Worm (Caenorhabditis elegans) whole organism, early embryonic: ENCODE data around the gene W08F4.1.

Source experiments
- B0310.2 ChIP-seq: sonication (generic microtip); optimal IDR thresholded peaks from 2 replicates; lab custom pipeline; 2016; ENCODE audit warnings: mild to moderate bottlenecking, missing genetic modification characterization, missing compliant biosample characterization
- F13C5.2 ChIP-seq: sonication (generic microtip); optimal IDR thresholded peaks from 2 replicates; lab custom pipeline; 2017; ENCODE audit warnings: mild to moderate bottlenecking, missing genetic modification characterization, inconsistent platforms, missing compliant biosample characterization
- aly-1 ChIP-seq: sonication (generic microtip); optimal IDR thresholded peaks from 2 replicates; lab custom pipeline; 2016; ENCODE audit warnings: missing genetic modification characterization, missing compliant biosample characterization
- ama-1 ChIP-seq: fragments of 150-350 bp; optimal IDR thresholded peaks from 2 replicates; lab custom pipeline; 2014
- ceh-13 ChIP-seq: fragments of 200-800 bp; sonication (Bioruptor generic); optimal IDR thresholded peaks from 2 replicates; lab custom pipeline; 2018; ENCODE audit warnings: mild to moderate bottlenecking, missing genetic modification characterization, missing compliant biosample characterization
- ceh-36 ChIP-seq: sonication (generic microtip); optimal IDR thresholded peaks from 2 replicates; lab custom pipeline; 2016; ENCODE audit warnings: missing genetic modification characterization, inconsistent platforms, missing compliant biosample characterization
- ets-7 ChIP-seq: sonication (generic microtip); optimal IDR thresholded peaks from 2 replicates; lab custom pipeline; 2016; ENCODE audit warnings: missing genotype, missing genetic modification characterization, missing compliant biosample characterization
- flt-1 ChIP-seq: fragments of 200-800 bp; sonication (Bioruptor generic); IDR thresholded peaks from 2 replicates; pipeline ENCODE4 v1.3.6; 2022; ENCODE audit warnings: missing genetic modification characterization, missing compliant biosample characterization
- hmbx-1 ChIP-seq: sonication (generic microtip); optimal IDR thresholded peaks from 2 replicates; lab custom pipeline; 2016; ENCODE audit warnings: mild to moderate bottlenecking, missing genetic modification characterization, missing compliant biosample characterization
- hmg-4 ChIP-seq: fragments of 200-800 bp; sonication (Bioruptor generic); optimal IDR thresholded peaks from 2 replicates; lab custom pipeline; 2018; ENCODE audit warnings: mild to moderate bottlenecking, missing genetic modification characterization, missing compliant biosample characterization
- hnd-1 ChIP-seq: sonication (generic microtip); optimal IDR thresholded peaks from 2 replicates; lab custom pipeline; 2016; ENCODE audit warnings: missing genetic modification characterization, missing compliant biosample characterization
- pes-1 ChIP-seq: fragments of 200-800 bp; sonication (Bioruptor generic); IDR thresholded peaks from 2 replicates; pipeline ENCODE4 v1.3.6; 2022; ENCODE audit warnings: missing genetic modification reagents, missing genetic modification characterization, missing compliant biosample characterization
- scrt-1 ChIP-seq: fragments of 200-800 bp; sonication (Bioruptor generic); IDR thresholded peaks from 2 replicates; pipeline ENCODE4 v1.3.6; 2022; ENCODE audit warnings: missing genetic modification characterization, missing compliant biosample characterization
- sea-1 ChIP-seq: fragments of 200-800 bp; sonication (Bioruptor generic); conservative IDR thresholded peaks from 2 replicates; pipeline ENCODE4 v1.3.6; 2022; ENCODE audit warnings: missing genetic modification characterization, missing compliant biosample characterization
- tbx-11 ChIP-seq: fragments of 200-800 bp; sonication (Bioruptor generic); IDR thresholded peaks from 2 replicates; pipeline ENCODE4 v1.3.6; 2022; ENCODE audit warnings: missing genetic modification characterization, missing compliant biosample characterization
- tbx-37 ChIP-seq: fragments of 200-800 bp; sonication (Bioruptor generic); conservative IDR thresholded peaks from 2 replicates; pipeline ENCODE4 v1.3.6; 2022; ENCODE audit warnings: missing genetic modification reagents, missing genetic modification characterization, missing compliant biosample characterization
- tra-4 ChIP-seq: sonication (generic microtip); optimal IDR thresholded peaks from 2 replicates; lab custom pipeline; 2017; ENCODE audit warnings: missing genetic modification characterization, missing compliant biosample characterization

The W08F4.1 gene

ce11 chrII:587533-587932 is 5.8 kb upstream of the W08F4.1 start, which contains the start of gene fbxb-34:
Gene fbxb-34, plus strand, starts transcription at chrII:587833.
- TF ChIP-seq ama-1 (no peak), B0310.2 (no peak), aly-1 (no peak), hnd-1 (tag; lab: Kevin White, UChicago) (no peak), ceh-13 (GFP tag; lab: Kevin White, UChicago) (no peak), ceh-36 (tag; lab: Kevin White, UChicago) (no peak), sea-1 (no peak), pes-1 (no peak), tra-4 (tag; lab: Kevin White, UChicago) (no peak), hmg-4 (GFP tag; lab: Kevin White, UChicago) (no peak), hmbx-1 (tag; lab: Kevin White, UChicago) (no peak), ets-7 (tag; lab: Kevin White, UChicago) (no peak), tbx-11 (GFP tag; lab: Robert Waterston, UW) (no peak), scrt-1 (GFP tag; lab: Robert Waterston, UW) (no peak), flt-1 (GFP tag; lab: Robert Waterston, UW) (no peak)

ce11 chrII:591110-591509 is 2.2 kb upstream of the W08F4.1 start, which contains the start of gene W08F4.10:
Gene W08F4.10, minus strand, starts transcription at chrII:591210.
- TF ChIP-seq F13C5.2 (tag; lab: Kevin White, UChicago): no peak
- no peak for TF ChIP-seq flt-1 (GFP tag; lab: Robert Waterston, UW)
- TF ChIP-seq hmg-4 (GFP tag; lab: Kevin White, UChicago): no peak
- TF ChIP-seq pes-1: no peak

- TF ChIP-seq B0310.2 (no peak), tbx-37 (GFP tag; lab: Robert Waterston, UW) (no peak), ceh-36 (tag; lab: Kevin White, UChicago) (no peak), ets-7 (tag; lab: Kevin White, UChicago) (no peak)
These were observed 3.4 kb downstream of the W08F4.1 start for ce11 chrII:596702-597101.

- TF ChIP-seq F13C5.2 (tag; lab: Kevin White, UChicago) (no peak), tra-4 (tag; lab: Kevin White, UChicago) (no peak), tbx-37 (GFP tag; lab: Robert Waterston, UW) (no peak), scrt-1 (GFP tag; lab: Robert Waterston, UW) (no peak), hnd-1 (tag; lab: Kevin White, UChicago) (no peak), hmbx-1 (tag; lab: Kevin White, UChicago) (no peak)
These were observed 8.0 kb downstream of the W08F4.1 start for ce11 chrII:601305-601704.

- TF ChIP-seq flt-1 (GFP tag; lab: Robert Waterston, UW): no peak
- TF ChIP-seq ceh-36 (tag; lab: Kevin White, UChicago): no peak
- no peak for TF ChIP-seq tbx-37 (GFP tag; lab: Robert Waterston, UW)
- no peak for TF ChIP-seq tra-4 (tag; lab: Kevin White, UChicago)
- TF ChIP-seq hmbx-1 (tag; lab: Kevin White, UChicago): no peak
- TF ChIP-seq tbx-11 (GFP tag; lab: Robert Waterston, UW): no peak
- no peak for TF ChIP-seq hmg-4 (GFP tag; lab: Kevin White, UChicago)
- TF ChIP-seq ceh-13 (GFP tag; lab: Kevin White, UChicago): no peak
- no peak for TF ChIP-seq scrt-1 (GFP tag; lab: Robert Waterston, UW)
These were observed 8.7 kb downstream of the W08F4.1 start, which contains the start of gene nhl-3 for ce11 chrII:602020-602419. Gene nhl-3, minus strand, starts transcription at chrII:602120.

ce11 chrII:602969-603368 is 9.6 kb downstream of the W08F4.1 start:
- TF ChIP-seq ets-7 (tag; lab: Kevin White, UChicago) (no peak), B0310.2 (no peak), hmbx-1 (tag; lab: Kevin White, UChicago) (no peak), aly-1 (no peak), flt-1 (GFP tag; lab: Robert Waterston, UW) (no peak), sea-1 (no peak), ceh-13 (GFP tag; lab: Kevin White, UChicago) (no peak), hmg-4 (GFP tag; lab: Kevin White, UChicago) (no peak), tbx-37 (GFP tag; lab: Robert Waterston, UW) (no peak), ceh-36 (tag; lab: Kevin White, UChicago) (no peak), tbx-11 (GFP tag; lab: Robert Waterston, UW) (no peak), hnd-1 (tag; lab: Kevin White, UChicago) (no peak), F13C5.2 (tag; lab: Kevin White, UChicago) (no peak), ama-1 (no peak)

ce11 chrII:605267-605666 is 11.9 kb downstream of the W08F4.1 start, which contains the start of gene W04H10.2:
Gene W04H10.2, plus strand, starts transcription at chrII:605567.
- TF ChIP-seq ama-1 (no peak), ceh-13 (GFP tag; lab: Kevin White, UChicago) (no peak), tra-4 (tag; lab: Kevin White, UChicago) (no peak), hmg-4 (GFP tag; lab: Kevin White, UChicago) (no peak), scrt-1 (GFP tag; lab: Robert Waterston, UW) (no peak), ets-7 (tag; lab: Kevin White, UChicago) (no peak), hmbx-1 (tag; lab: Kevin White, UChicago) (no peak), hnd-1 (tag; lab: Kevin White, UChicago) (no peak), B0310.2 (no peak), flt-1 (GFP tag; lab: Robert Waterston, UW) (no peak), tbx-37 (GFP tag; lab: Robert Waterston, UW) (no peak), F13C5.2 (tag; lab: Kevin White, UChicago) (no peak), ceh-36 (tag; lab: Kevin White, UChicago) (no peak), tbx-11 (GFP tag; lab: Robert Waterston, UW) (no peak), aly-1 (no peak), sea-1 (no peak), pes-1 (no peak)

ce11 chrII:606033-606432 is 12.7 kb downstream of the W08F4.1 start, which contains the start of gene W04H10.5:
Gene W04H10.5, plus strand, starts transcription at chrII:606333.
- TF ChIP-seq ama-1: no peak
- no peak for TF ChIP-seq B0310.2
- no peak for TF ChIP-seq flt-1 (GFP tag; lab: Robert Waterston, UW)
- TF ChIP-seq tbx-37 (GFP tag; lab: Robert Waterston, UW): no peak
- TF ChIP-seq hnd-1 (tag; lab: Kevin White, UChicago): no peak
- TF ChIP-seq hmg-4 (GFP tag; lab: Kevin White, UChicago): no peak
- no peak for TF ChIP-seq ceh-13 (GFP tag; lab: Kevin White, UChicago)
- no peak for TF ChIP-seq ets-7 (tag; lab: Kevin White, UChicago)
- TF ChIP-seq hmbx-1 (tag; lab: Kevin White, UChicago): no peak
- TF ChIP-seq F13C5.2 (tag; lab: Kevin White, UChicago): no peak
- no peak for TF ChIP-seq tra-4 (tag; lab: Kevin White, UChicago)
- no peak for TF ChIP-seq scrt-1 (GFP tag; lab: Robert Waterston, UW)
- no peak for TF ChIP-seq pes-1
- no peak for TF ChIP-seq aly-1
- no peak for TF ChIP-seq tbx-11 (GFP tag; lab: Robert Waterston, UW)
- TF ChIP-seq sea-1: no peak
- no peak for TF ChIP-seq ceh-36 (tag; lab: Kevin White, UChicago)
